Fruit fly (Drosophila melanogaster): ENCODE measurements around the gene Lgr3.

DNA sequence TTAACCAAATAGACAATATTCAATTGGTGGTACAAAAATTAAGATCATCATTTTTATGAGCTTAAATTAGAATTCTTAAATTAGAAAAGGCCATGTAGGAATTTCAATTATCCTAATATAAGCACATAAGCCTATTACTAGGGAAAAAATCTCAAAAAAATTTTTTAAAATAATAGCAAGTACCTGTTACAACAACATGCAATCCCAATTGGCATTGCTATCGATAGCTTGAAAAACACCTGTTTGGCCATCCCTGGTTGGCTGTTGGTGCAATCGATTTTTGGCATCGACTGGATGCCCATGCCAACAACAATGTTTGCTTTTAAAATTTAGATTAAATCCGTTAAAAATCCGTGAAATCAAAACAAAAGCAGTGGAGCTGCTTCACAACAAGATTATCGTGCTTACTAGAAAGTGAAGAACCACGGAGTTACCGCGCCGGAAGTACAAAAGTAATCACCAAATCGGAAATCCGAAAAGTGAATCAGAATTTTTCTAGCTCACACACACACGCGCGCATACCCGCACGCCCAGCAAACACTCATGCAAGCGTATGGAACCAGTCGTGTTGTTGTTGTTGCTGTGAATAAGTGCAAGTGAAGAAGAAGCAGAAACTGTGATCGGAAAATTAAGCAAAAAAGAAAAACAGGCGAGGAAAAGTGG lies 3.9 kb upstream of the Lgr3 start, which contains the start of gene RASSF8:
- TF ChIP-seq psq (optimal IDR thresholded peaks at IDR 0.05): no peak
- TF ChIP-seq insv (optimal IDR thresholded peaks at IDR 0.05): no peak
- no peak for TF ChIP-seq h (optimal IDR thresholded peaks at IDR 0.05)
- no peak for TF ChIP-seq Myc (optimal IDR thresholded peaks at IDR 0.05)
- TF ChIP-seq ttk (optimal IDR thresholded peaks at IDR 0.05): no peak
- no peak for TF ChIP-seq Sin3A (optimal IDR thresholded peaks at IDR 0.05)
